Worm (Caenorhabditis elegans) whole organism, late embryonic: ENCODE measurements around the gene ilkp-1.

Experiments used
- che-1 ChIP-seq: sonication (generic microtip); optimal IDR thresholded peaks from 2 replicates; lab custom pipeline; 2016; ENCODE audit warnings: mild to moderate bottlenecking, missing genetic modification characterization, missing compliant biosample characterization
- elt-2 ChIP-seq: sonication (generic microtip); optimal IDR thresholded peaks from 2 replicates; lab custom pipeline; 2016; ENCODE audit warnings: missing genetic modification reagents, missing genetic modification characterization, missing compliant biosample characterization
- fkh-10 ChIP-seq: fragments of 150-350 bp; optimal IDR thresholded peaks from 2 replicates; lab custom pipeline; 2014; ENCODE audit warnings: missing biosample characterization, missing genetic modification reagents, missing genetic modification characterization
- pha-4 ChIP-seq: fragments of 150-350 bp; optimal IDR thresholded peaks from 2 replicates; lab custom pipeline; 2018; ENCODE audit warnings: missing biosample characterization, missing genetic modification reagents, missing genetic modification characterization
- tbx-2 ChIP-seq: sonication (generic microtip); optimal IDR thresholded peaks from 2 replicates; lab custom pipeline; 2016; ENCODE audit warnings: missing genetic modification characterization, missing compliant biosample characterization

- TF ChIP-seq fkh-10 (GFP tag; lab: Kevin White, UChicago) (no peak), elt-2 (tag; lab: Kevin White, UChicago) (no peak), tbx-2 (tag; lab: Kevin White, UChicago) (no peak), pha-4 (no peak), che-1 (no peak)
Observed at ce11 chrII:11041846-11042262, 8.2 kb upstream of the ilkp-1 start.
